Worm (Caenorhabditis elegans): ENCODE results near the gene byn-1.

The byn-1 gene

ce11 chrIII:6929558-6930167, 2.1 kb upstream of the byn-1 start, which contains the start of gene inf-1:
inf-1 (plus strand) TSS chrIII:6930134.
- no peak for TF ChIP-seq ceh-63 (GFP tag; optimal IDR thresholded peaks at IDR 0.05)
- no peak for TF ChIP-seq lir-3 (tag; optimal IDR thresholded peaks at IDR 0.05; ENCODE audit: poor library complexity)
- peak; percentile 34 for TF ChIP-seq nhr-20 (tag; optimal IDR thresholded peaks at IDR 0.05)
- TF ChIP-seq mep-1 (tag; optimal IDR thresholded peaks at IDR 0.05) = peak; percentile 66
- TF ChIP-seq lin-13 (GFP tag; optimal IDR thresholded peaks at IDR 0.05) = peak; percentile 25
- peak; percentile 29 for TF ChIP-seq rnt-1 (tag; optimal IDR thresholded peaks at IDR 0.05)
- no peak for TF ChIP-seq zag-1 (tag; optimal IDR thresholded peaks at IDR 0.05)
- TF ChIP-seq hlh-17 (GFP tag; optimal IDR thresholded peaks at IDR 0.05; ENCODE audit: borderline replicate concordance) = no peak
- peak in 2 of 6 experiments; percentile 19 to 46 for TF ChIP-seq elt-3 (tag; optimal IDR thresholded peaks at IDR 0.05)
- peak; percentile 41 to 77 (median 61) for TF ChIP-seq dpl-1 (GFP tag; optimal IDR thresholded peaks at IDR 0.05)
- TF ChIP-seq grh-1 (GFP tag; IDR thresholded peaks at IDR 0.05) = no peak
- TF ChIP-seq sox-4 (tag; optimal IDR thresholded peaks at IDR 0.05) = no peak
- peak; percentile 57 for TF ChIP-seq nhr-85 (tag)
- TF ChIP-seq skn-1 (tag; optimal IDR thresholded peaks at IDR 0.05) = peak; percentile 48
- peak; percentile 69 to 81 for TF ChIP-seq lin-35 (GFP tag; optimal IDR thresholded peaks at IDR 0.05)
- TF ChIP-seq xbp-1 (tag; optimal IDR thresholded peaks at IDR 0.05) = peak; percentile 44
- TF ChIP-seq unc-130 (tag; optimal IDR thresholded peaks at IDR 0.05) = peak; percentile 25
- peak; percentile 55 for TF ChIP-seq C16A3.4 (tag; optimal IDR thresholded peaks at IDR 0.05)
- TF ChIP-seq nhr-71 (tag; optimal IDR thresholded peaks at IDR 0.05) = peak; percentile 41
- TF ChIP-seq F16B12.6 (tag; optimal IDR thresholded peaks at IDR 0.05) = peak; percentile 16
- TF ChIP-seq tlp-1 (tag; optimal IDR thresholded peaks at IDR 0.05) = no peak
- no peak for TF ChIP-seq sup-37 (GFP tag; optimal IDR thresholded peaks at IDR 0.05)
- peak; percentile 63 for TF ChIP-seq efl-1 (optimal IDR thresholded peaks at IDR 0.05)
- TF ChIP-seq efl-1 (GFP tag; optimal IDR thresholded peaks at IDR 0.05 in 1 of 2) = peak; percentile 70 to 91
- no peak for TF ChIP-seq ets-5 (GFP tag; IDR thresholded peaks at IDR 0.05)
- TF ChIP-seq swsn-7 (tag; optimal IDR thresholded peaks at IDR 0.05) = peak; percentile 26
- peak; percentile 18 for TF ChIP-seq nhr-47 (tag; optimal IDR thresholded peaks at IDR 0.05)
- peak in 1 of 3 experiments; percentile 40 for TF ChIP-seq ceh-82 (tag; optimal IDR thresholded peaks at IDR 0.05)
- no peak for TF ChIP-seq fos-1 (tag; optimal IDR thresholded peaks at IDR 0.05)
- peak; percentile 67 for TF ChIP-seq lin-15B (tag; optimal IDR thresholded peaks at IDR 0.05)
- TF ChIP-seq snu-23 (GFP tag; optimal IDR thresholded peaks at IDR 0.05) = peak; percentile 56
- TF ChIP-seq fkh-8 (tag; optimal IDR thresholded peaks at IDR 0.05) = peak; percentile 14
- no peak for TF ChIP-seq lin-39 (tag; optimal IDR thresholded peaks at IDR 0.05)
- TF ChIP-seq lin-14 (GFP tag; optimal IDR thresholded peaks at IDR 0.05) = peak; percentile 54
- TF ChIP-seq lsy-2 (tag; optimal IDR thresholded peaks at IDR 0.05) = peak; percentile 67 to 88

ce11 chrIII:6935269-6936017, 3.6 kb downstream of the byn-1 start, which contains the start of the genes F57B9.8 and coq-2:
F57B9.8 (minus strand) TSS chrIII:6935319.
coq-2 (plus strand) TSS chrIII:6935967.
- TF ChIP-seq swsn-7 (tag; optimal IDR thresholded peaks at IDR 0.05) (no peak), zag-1 (tag; optimal IDR thresholded peaks at IDR 0.05) (no peak), hlh-4 (tag; optimal IDR thresholded peaks at IDR 0.05) (no peak), fkh-4 (tag; optimal IDR thresholded peaks at IDR 0.05; ENCODE audit: borderline replicate concordance) (no peak), nhr-85 (tag) (no peak), mep-1 (tag; optimal IDR thresholded peaks at IDR 0.05) (no peak), C16A3.4 (tag; optimal IDR thresholded peaks at IDR 0.05) (no peak), hlh-17 (GFP tag; optimal IDR thresholded peaks at IDR 0.05; ENCODE audit: borderline replicate concordance) (no peak), nhr-20 (tag; optimal IDR thresholded peaks at IDR 0.05) (no peak), ceh-90 (tag; optimal IDR thresholded peaks at IDR 0.05) (no peak), vab-15 (tag; optimal IDR thresholded peaks at IDR 0.05) (no peak), fos-1 (tag; optimal IDR thresholded peaks at IDR 0.05) (no peak), dsc-1 (tag; optimal IDR thresholded peaks at IDR 0.05) (no peak), ceh-88 (GFP tag; IDR thresholded peaks at IDR 0.05) (no peak)

All from whole organism, L1 larva.